Fruit fly (Drosophila melanogaster) whole organism, embryonic: ENCODE results near the gene CG32647.

ENCODE experiments used
- B-H2 ChIP-seq: fragments of 200-800 bp; sonication (Bioruptor generic); optimal IDR thresholded peaks from 2 replicates; lab custom pipeline; 2018; ENCODE audit warnings: missing biosample characterization, mild to moderate bottlenecking, missing genetic modification characterization
- CG10267 ChIP-seq: fragments of 200-800 bp; sonication (Bioruptor generic); optimal IDR thresholded peaks from 2 replicates; lab custom pipeline; 2018; ENCODE audit warnings: missing biosample characterization, mild to moderate bottlenecking, missing genetic modification characterization, moderate library complexity
- CG11504 ChIP-seq: fragments of 200-800 bp; sonication (Bioruptor generic); optimal IDR thresholded peaks from 3 replicates; lab custom pipeline; 2019; ENCODE audit warnings: missing biosample characterization, mild to moderate bottlenecking, missing genetic modification characterization, moderate library complexity
- CG12659 ChIP-seq: fragments of 200-800 bp; sonication (Bioruptor generic); optimal IDR thresholded peaks from 3 replicates; lab custom pipeline; 2017; ENCODE audit warnings: mild to moderate bottlenecking, missing biosample characterization, missing genetic modification reagents, missing genetic modification characterization
- CG13775 ChIP-seq: fragments of 200-800 bp; sonication (Bioruptor generic); optimal IDR thresholded peaks from 3 replicates; lab custom pipeline; 2017; ENCODE audit warnings: missing biosample characterization, mild to moderate bottlenecking, missing genetic modification characterization
- CG1602 ChIP-seq: fragments of 200-800 bp; sonication (Bioruptor generic); optimal IDR thresholded peaks from 3 replicates; lab custom pipeline; 2016; ENCODE audit warnings: missing biosample characterization, missing genetic modification characterization
- CG17359 ChIP-seq: fragments of 200-800 bp; sonication (Bioruptor generic); optimal IDR thresholded peaks from 3 replicates; lab custom pipeline; 2018; ENCODE audit warnings: missing biosample characterization, mild to moderate bottlenecking, missing genetic modification characterization, moderate library complexity
- CG2120 ChIP-seq: fragments of 200-800 bp; sonication (Bioruptor generic); optimal IDR thresholded peaks from 3 replicates; lab custom pipeline; 2016; ENCODE audit warnings: missing biosample characterization, missing genetic modification characterization
- CG2199 ChIP-seq: fragments of 200-800 bp; sonication (Bioruptor generic); IDR thresholded peaks from 3 replicates; pipeline ENCODE4 v1.3.6; 2022; ENCODE audit warnings: missing biosample characterization, missing genetic modification characterization
- CG2678 ChIP-seq: fragments of 200-800 bp; sonication (Bioruptor generic); optimal IDR thresholded peaks from 3 replicates; lab custom pipeline; 2019; ENCODE audit warnings: missing biosample characterization, mild to moderate bottlenecking, missing genetic modification characterization, moderate library complexity
- CG30431 ChIP-seq: fragments of 200-800 bp; sonication (Bioruptor generic); optimal IDR thresholded peaks from 2 replicates; lab custom pipeline; 2017; ENCODE audit warnings: missing biosample characterization, missing genetic modification characterization
- CG3407 ChIP-seq: fragments of 200-800 bp; sonication (Bioruptor generic); optimal IDR thresholded peaks from 2 replicates; lab custom pipeline; 2018; ENCODE audit warnings: missing biosample characterization, mild to moderate bottlenecking, missing genetic modification characterization
- CG34376 ChIP-seq: fragments of 200-800 bp; sonication (Bioruptor generic); optimal IDR thresholded peaks from 2 replicates; lab custom pipeline; 2018; ENCODE audit warnings: missing biosample characterization, mild to moderate bottlenecking, missing genetic modification characterization
- CG3847 ChIP-seq: fragments of 200-800 bp; sonication (Bioruptor generic); IDR thresholded peaks from 2 replicates; pipeline ENCODE4 v1.3.6; 2022; ENCODE audit warnings: missing biosample characterization, missing genetic modification characterization
- CG42726 ChIP-seq: fragments of 200-800 bp; sonication (Bioruptor generic); IDR thresholded peaks from 2 replicates; pipeline ENCODE4 v1.3.6; 2022; ENCODE audit warnings: missing biosample characterization, missing genetic modification characterization; ENCODE audit not compliant: partially characterized antibody
- CG4424 ChIP-seq: fragments of 200-800 bp; sonication (Bioruptor generic); optimal IDR thresholded peaks from 3 replicates; lab custom pipeline; 2016; ENCODE audit warnings: missing biosample characterization, missing genetic modification characterization
- CG4617 ChIP-seq: fragments of 200-800 bp; sonication (Bioruptor generic); optimal IDR thresholded peaks from 3 replicates; lab custom pipeline; 2016; ENCODE audit warnings: missing biosample characterization, missing genetic modification characterization, borderline replicate concordance
- CG6791 ChIP-seq: fragments of 200-800 bp; sonication (Bioruptor generic); IDR thresholded peaks from 3 replicates; pipeline ENCODE4 v1.3.6; 2022; ENCODE audit warnings: missing biosample characterization, missing genetic modification characterization; ENCODE audit not compliant: partially characterized antibody
- CG7987 ChIP-seq: fragments of 200-800 bp; sonication (Bioruptor generic); optimal IDR thresholded peaks from 2 replicates; lab custom pipeline; 2018; ENCODE audit warnings: missing biosample characterization, mild to moderate bottlenecking, missing genetic modification characterization, moderate library complexity
- Dip2 ChIP-seq: fragments of 200-800 bp; sonication (Bioruptor generic); IDR thresholded peaks from 2 replicates; pipeline ENCODE4 v1.3.6; 2022; ENCODE audit warnings: missing biosample characterization, missing genetic modification characterization
- Doc3 ChIP-seq: fragments of 200-800 bp; sonication (Bioruptor generic); IDR thresholded peaks from 3 replicates; pipeline ENCODE4 v1.3.6; 2022; ENCODE audit warnings: missing biosample characterization, missing genetic modification characterization; ENCODE audit not compliant: partially characterized antibody
- Dp ChIP-seq: fragments of 200-800 bp; sonication (Bioruptor generic); optimal IDR thresholded peaks from 2 replicates; lab custom pipeline; 2018; ENCODE audit warnings: missing biosample characterization, mild to moderate bottlenecking, missing genetic modification characterization, moderate library complexity
- Elba2 ChIP-seq: fragments of 200-800 bp; sonication (Bioruptor generic); optimal IDR thresholded peaks from 3 replicates; lab custom pipeline; 2016; ENCODE audit warnings: missing biosample characterization, missing genetic modification characterization
- Med ChIP-seq: fragments of 200-800 bp; sonication (Bioruptor generic); peaks from one replicate; lab custom pipeline; 2016; ENCODE audit warnings: missing biosample characterization, missing genetic modification characterization, mild to moderate bottlenecking, inconsistent platforms, moderate library complexity
- Neu2 ChIP-seq: fragments of 200-800 bp; sonication (Bioruptor generic); optimal IDR thresholded peaks from 3 replicates; lab custom pipeline; 2016; ENCODE audit warnings: missing biosample characterization, missing genetic modification characterization, borderline replicate concordance
- PHDP ChIP-seq: fragments of 200-800 bp; sonication (Bioruptor generic); optimal IDR thresholded peaks from 3 replicates; lab custom pipeline; 2018; ENCODE audit warnings: missing biosample characterization, mild to moderate bottlenecking, missing genetic modification characterization, moderate library complexity
- Side ChIP-seq: fragments of 200-800 bp; sonication (Bioruptor generic); optimal IDR thresholded peaks from 2 replicates; lab custom pipeline; 2016; ENCODE audit warnings: missing biosample characterization, missing genetic modification characterization
- Six4 ChIP-seq: fragments of 200-800 bp; sonication (Bioruptor generic); optimal IDR thresholded peaks from 2 replicates; lab custom pipeline; 2016; ENCODE audit warnings: missing biosample characterization, missing genetic modification characterization
- Usf ChIP-seq: fragments of 200-800 bp; sonication (Bioruptor generic); optimal IDR thresholded peaks from 2 replicates; lab custom pipeline; 2017; ENCODE audit warnings: missing genotype, missing biosample characterization, missing genetic modification characterization
- Xrp1 ChIP-seq: fragments of 200-800 bp; sonication (Bioruptor generic); IDR thresholded peaks from 2 replicates; pipeline ENCODE4 v1.3.6; 2022; ENCODE audit warnings: missing biosample characterization, missing genetic modification characterization
- ab ChIP-seq: fragments of 200-800 bp; sonication (Bioruptor generic); optimal IDR thresholded peaks from 2 replicates; lab custom pipeline; 2016; ENCODE audit warnings: missing biosample characterization, missing genetic modification characterization
- ara ChIP-seq: fragments of 200-800 bp; sonication (Bioruptor generic); IDR thresholded peaks from 2 replicates; pipeline ENCODE4 v1.3.6; 2022; ENCODE audit warnings: missing biosample characterization, missing genetic modification characterization
- dmrt11E ChIP-seq: fragments of 200-800 bp; sonication (Bioruptor generic); optimal IDR thresholded peaks from 3 replicates; lab custom pipeline; 2018; ENCODE audit warnings: missing biosample characterization, mild to moderate bottlenecking, missing genetic modification characterization, moderate library complexity
- fru ChIP-seq: fragments of >200 bp; optimal IDR thresholded peaks from 2 replicates; lab custom pipeline; 2017
- h ChIP-seq: fragments of >200 bp; optimal IDR thresholded peaks from 2 replicates; lab custom pipeline; 2017
- ham ChIP-seq: fragments of 200-800 bp; sonication (Bioruptor generic); IDR thresholded peaks from 2 replicates; pipeline ENCODE4 v1.3.6; 2022; ENCODE audit warnings: missing biosample characterization, missing genetic modification characterization
- her ChIP-seq: fragments of 200-800 bp; sonication (Bioruptor generic); optimal IDR thresholded peaks from 2 replicates; lab custom pipeline; 2016; ENCODE audit warnings: missing biosample characterization, missing genetic modification characterization
- inv ChIP-seq: fragments of 200-800 bp; sonication (Bioruptor generic); IDR thresholded peaks from 2 replicates; pipeline ENCODE4 v1.3.6; 2022; ENCODE audit warnings: missing biosample characterization, missing genetic modification characterization; ENCODE audit not compliant: partially characterized antibody
- kah ChIP-seq: fragments of 200-800 bp; sonication (Bioruptor generic); optimal IDR thresholded peaks from 2 replicates; lab custom pipeline; 2018; ENCODE audit warnings: missing biosample characterization, mild to moderate bottlenecking, missing genetic modification characterization
- luna ChIP-seq: fragments of 200-800 bp; sonication (Bioruptor generic); optimal IDR thresholded peaks from 2 replicates; lab custom pipeline; 2016; ENCODE audit warnings: missing biosample characterization, missing genetic modification characterization
- nerfin-2 ChIP-seq: fragments of 200-800 bp; sonication (Bioruptor generic); IDR thresholded peaks from 2 replicates; pipeline ENCODE4 v1.3.6; 2022; ENCODE audit warnings: missing biosample characterization, missing genetic modification characterization; ENCODE audit not compliant: partially characterized antibody
- nom ChIP-seq: fragments of 200-800 bp; sonication (Bioruptor generic); optimal IDR thresholded peaks from 2 replicates; lab custom pipeline; 2017; ENCODE audit warnings: missing biosample characterization, missing genetic modification characterization, mild to moderate bottlenecking, moderate library complexity, missing genetic modification reagents
- onecut ChIP-seq: fragments of 200-800 bp; sonication (Bioruptor generic); IDR thresholded peaks from 2 replicates; pipeline ENCODE4 v1.3.6; 2022; ENCODE audit warnings: missing biosample characterization, missing genetic modification characterization
- phol ChIP-seq: fragments of 200-800 bp; sonication (Bioruptor generic); optimal IDR thresholded peaks from 3 replicates; lab custom pipeline; 2018; ENCODE audit warnings: missing biosample characterization, mild to moderate bottlenecking, missing genetic modification characterization, moderate library complexity
- shn ChIP-seq: fragments of 200-800 bp; sonication (Bioruptor generic); optimal IDR thresholded peaks from 3 replicates; lab custom pipeline; 2016; ENCODE audit warnings: missing biosample characterization, missing genetic modification characterization
- sim ChIP-seq: fragments of 200-800 bp; sonication (Bioruptor generic); IDR thresholded peaks from 2 replicates; pipeline ENCODE4 v1.3.6; 2022; ENCODE audit warnings: missing biosample characterization, missing genetic modification characterization
- slou ChIP-seq: fragments of 200-800 bp; sonication (Bioruptor generic); optimal IDR thresholded peaks from 3 replicates; lab custom pipeline; 2016; ENCODE audit warnings: missing biosample characterization, missing genetic modification characterization
- unc-4 ChIP-seq: fragments of 200-800 bp; sonication (Bioruptor generic); IDR thresholded peaks from 2 replicates; pipeline ENCODE4 v1.3.6; 2022; ENCODE audit warnings: missing biosample characterization, missing genetic modification characterization; ENCODE audit not compliant: partially characterized antibody
- z ChIP-seq: fragments of 200-800 bp; sonication (Bioruptor generic); IDR thresholded peaks from 3 replicates; pipeline ENCODE4 v1.3.6; 2022; ENCODE audit warnings: missing biosample characterization, missing genetic modification characterization

CG32647 gene

DNA sequence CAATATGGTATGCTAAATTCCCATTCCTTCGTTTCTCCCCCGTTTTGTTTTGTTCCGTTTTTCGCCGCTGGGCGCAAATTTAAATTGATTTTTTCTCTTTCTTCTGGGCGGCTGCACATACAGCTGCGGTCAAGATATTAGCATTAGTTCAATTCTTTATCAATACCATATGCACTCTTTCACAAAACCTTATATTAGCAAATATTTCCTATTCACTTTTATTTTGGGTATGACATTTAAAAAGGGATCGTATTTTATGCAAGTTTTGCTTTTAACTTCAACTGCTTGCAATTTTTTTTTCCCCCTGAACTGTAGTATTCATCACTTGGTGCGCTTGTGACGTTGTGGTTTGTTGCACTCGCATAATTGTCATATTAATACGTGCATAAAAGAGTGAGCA is 18.5 kb downstream of the CG32647 start (continued):
- TF ChIP-seq z (GFP tag; lab: Robert Waterston, UW) (no peak), CG1602 (no peak), unc-4 (GFP tag; lab: Robert Waterston, UW) (no peak), sim (GFP tag; lab: Robert Waterston, UW) (no peak), Six4 (GFP tag; lab: Kevin White, UChicago) (no peak), CG30431 (GFP tag; lab: Kevin White, UChicago) (no peak), CG2199 (GFP tag; lab: Robert Waterston, UW) (no peak), Doc3 (GFP tag; lab: Robert Waterston, UW) (no peak), CG42726 (no peak), dmrt11E (tag; lab: Kevin White, UChicago) (no peak), kah (GFP tag; lab: Kevin White, UChicago) (no peak), phol (tag; lab: Kevin White, UChicago) (peak; percentile 16), h (no peak), luna (GFP tag; lab: Kevin White, UChicago) (no peak), CG34376 (no peak), fru (lab: Kevin White, UChicago) (no peak), CG4617 (GFP tag; lab: Kevin White, UChicago) (no peak), ab (GFP tag; lab: Kevin White, UChicago) (no peak), ham (GFP tag; lab: Robert Waterston, UW) (no peak), CG2120 (peak; percentile 28), Elba2 (GFP tag; lab: Kevin White, UChicago) (no peak), Med (peak; percentile 55), CG7987 (GFP tag; lab: Kevin White, UChicago) (no peak), CG4424 (no peak), Dp (GFP tag; lab: Kevin White, UChicago) (no peak), CG2678 (peak; percentile 20), CG6791 (no peak), PHDP (peak; percentile 5), shn (no peak), CG11504 (tag; lab: Kevin White, UChicago) (peak; percentile 41), inv (no peak), CG10267 (tag; lab: Kevin White, UChicago) (no peak), CG13775 (GFP tag; lab: Kevin White, UChicago) (peak; percentile 1), CG12659 (no peak), Neu2 (no peak), Dip2 (GFP tag; lab: Robert Waterston, UW) (no peak), CG17359 (tag; lab: Kevin White, UChicago) (peak; percentile 33), slou (no peak), B-H2 (GFP tag; lab: Kevin White, UChicago) (no peak), onecut (GFP tag; lab: Robert Waterston, UW) (peak; percentile 72), ara (GFP tag; lab: Robert Waterston, UW) (no peak), CG3847 (no peak), nerfin-2 (no peak), Side (GFP tag; lab: Kevin White, UChicago) (no peak), Usf (no peak), Xrp1 (GFP tag; lab: Robert Waterston, UW) (peak; percentile 50; the same call in 1 of the 2 replicates), CG3407 (no peak), her (GFP tag; lab: Kevin White, UChicago) (no peak), nom (GFP tag; lab: Kevin White, UChicago) (no peak)
